Worm (Caenorhabditis elegans) whole organism, L4 larva: Measurements from ENCODE around the gene C04A2.15.
A peak's percentile ranks its signal among the peaks of the same experiment; 100 is the strongest.

Experiments used
- F10B5.3 ChIP-seq: sonication (generic microtip); optimal IDR thresholded peaks from 2 replicates; lab custom pipeline; 2016; ENCODE audit warnings: mild to moderate bottlenecking, missing genetic modification characterization, missing compliant biosample characterization
- T20F7.1 ChIP-seq: fragments of 200-800 bp; sonication (Bioruptor generic); optimal IDR thresholded peaks from 2 replicates; lab custom pipeline; 2018; ENCODE audit warnings: mild to moderate bottlenecking, missing genetic modification characterization, missing compliant biosample characterization
- Y105C5A.15 ChIP-seq: fragments of 200-800 bp; sonication (Bioruptor generic); IDR thresholded peaks from 2 replicates; pipeline ENCODE4 v1.3.6; 2022; ENCODE audit warnings: missing genetic modification characterization, missing compliant biosample characterization
- ZK546.5 ChIP-seq, 2 experiments: sonication (generic microtip); optimal IDR thresholded peaks; 2 replicates each; lab custom pipeline; 2017; ENCODE audit warnings: missing biosample characterization in 2 of 2, missing genetic modification characterization in 2 of 2
- ama-1 ChIP-seq: fragments of 150-350 bp; optimal IDR thresholded peaks from 2 replicates; lab custom pipeline; 2014; ENCODE audit warnings: inconsistent platforms, mixed read lengths
- arid-1 ChIP-seq: fragments of 200-800 bp; sonication (Bioruptor generic); conservative IDR thresholded peaks from 2 replicates; pipeline ENCODE4 v1.3.6; 2022; ENCODE audit warnings: missing genetic modification reagents, missing genetic modification characterization, missing compliant biosample characterization
- ceh-28 ChIP-seq: fragments of 150-350 bp; optimal IDR thresholded peaks from 2 replicates; lab custom pipeline; 2014; ENCODE audit warnings: missing biosample characterization, missing genetic modification reagents, missing genetic modification characterization
- ceh-44 ChIP-seq: fragments of 200-800 bp; sonication (Bioruptor generic); IDR thresholded peaks from 2 replicates; pipeline ENCODE4 v1.3.6; 2022; ENCODE audit warnings: missing genetic modification reagents, missing genetic modification characterization, missing compliant biosample characterization
- cey-2 ChIP-seq: sonication (generic microtip); optimal IDR thresholded peaks from 3 replicates; lab custom pipeline; 2017; ENCODE audit warnings: missing genetic modification characterization, mild to moderate bottlenecking, missing compliant biosample characterization, antibody characterized with exemption, borderline replicate concordance; ENCODE audit not compliant: insufficient read depth
- ctbp-1 ChIP-seq: fragments of 200-800 bp; sonication (Bioruptor generic); IDR thresholded peaks from 2 replicates; pipeline ENCODE4 v1.3.6; 2022; ENCODE audit warnings: missing genetic modification reagents, missing genetic modification characterization, missing compliant biosample characterization
- daf-16 ChIP-seq, 3 experiments: sonication (generic microtip); optimal IDR thresholded peaks; 2 replicates each; lab custom pipeline; 2016 to 2017; ENCODE audit warnings: missing genetic modification characterization in 3 of 3, missing genetic modification reagents in 3 of 3, mild to moderate bottlenecking in 2 of 3, missing compliant biosample characterization in 2 of 3, missing biosample characterization in 1 of 3, moderate library complexity in 1 of 3
- daf-19 ChIP-seq: fragments of 200-800 bp; sonication (Bioruptor generic); conservative IDR thresholded peaks from 2 replicates; pipeline ENCODE4 v1.3.6; 2022; ENCODE audit warnings: missing genetic modification characterization, missing compliant biosample characterization
- dmd-8 ChIP-seq: fragments of 200-800 bp; sonication (Bioruptor generic); IDR thresholded peaks from 2 replicates; pipeline ENCODE4 v1.3.6; 2022; ENCODE audit warnings: missing genetic modification characterization, missing compliant biosample characterization
- fkh-10 ChIP-seq: fragments of 150-350 bp; optimal IDR thresholded peaks from 2 replicates; lab custom pipeline; 2014; ENCODE audit warnings: missing biosample characterization, missing genetic modification reagents, missing genetic modification characterization
- gei-8 ChIP-seq: fragments of 200-800 bp; sonication (Bioruptor generic); optimal IDR thresholded peaks from 2 replicates; lab custom pipeline; 2018; ENCODE audit warnings: mild to moderate bottlenecking, missing genetic modification characterization, missing compliant biosample characterization
- hlh-11 ChIP-seq: fragments of 200-800 bp; sonication (Bioruptor generic); optimal IDR thresholded peaks from 2 replicates; lab custom pipeline; 2018; ENCODE audit warnings: mild to moderate bottlenecking, missing genetic modification characterization, missing compliant biosample characterization
- hlh-30 ChIP-seq: sonication (generic microtip); optimal IDR thresholded peaks from 2 replicates; lab custom pipeline; 2017; ENCODE audit warnings: antibody characterized with exemption, mild to moderate bottlenecking, missing genetic modification characterization, missing compliant biosample characterization; ENCODE audit not compliant: insufficient read depth
- jun-1 ChIP-seq: fragments of 150-350 bp; optimal IDR thresholded peaks from 2 replicates; lab custom pipeline; 2014; ENCODE audit warnings: missing biosample characterization, missing genetic modification reagents, missing genetic modification characterization
- lin-1 ChIP-seq: fragments of 200-800 bp; sonication (Bioruptor generic); IDR thresholded peaks from 2 replicates; pipeline ENCODE4 v1.3.6; 2022; ENCODE audit warnings: missing genetic modification reagents, missing genetic modification characterization, missing compliant biosample characterization
- lin-15B ChIP-seq: fragments of 150-350 bp; sonication (generic microtip); optimal IDR thresholded peaks from 3 replicates; lab custom pipeline; 2014; ENCODE audit warnings: missing biosample characterization, missing genetic modification characterization
- lin-38 ChIP-seq: fragments of 200-800 bp; sonication (Bioruptor generic); IDR thresholded peaks from 2 replicates; pipeline ENCODE4 v1.3.6; 2022; ENCODE audit warnings: missing genetic modification reagents, missing genetic modification characterization, missing compliant biosample characterization
- lin-39 ChIP-seq: fragments of 150-350 bp; optimal IDR thresholded peaks from 2 replicates; lab custom pipeline; 2014; ENCODE audit warnings: missing biosample characterization, missing genetic modification reagents, missing genetic modification characterization
- lsy-2 ChIP-seq, 2 experiments: fragments of 150-350 bp in 1 of 2; sonication (generic microtip) in 1 of 2; optimal IDR thresholded peaks; 2 replicates each; lab custom pipeline; 2014 to 2017; ENCODE audit warnings: missing biosample characterization in 2 of 2, missing genetic modification characterization in 2 of 2
- madf-5 ChIP-seq, 2 experiments: fragments of 200-800 bp; sonication (Bioruptor generic); IDR thresholded peaks; 2 replicates each; pipeline ENCODE4 v1.3.6; 2022; ENCODE audit warnings: missing compliant biosample characterization in 2 of 2, missing genetic modification characterization in 2 of 2
- mep-1 ChIP-seq: fragments of 150-350 bp; sonication (generic microtip); optimal IDR thresholded peaks from 3 replicates; lab custom pipeline; 2014; ENCODE audit warnings: missing biosample characterization, missing genetic modification characterization
- mes-2 ChIP-seq: sonication (generic microtip); optimal IDR thresholded peaks from 2 replicates; lab custom pipeline; 2016; ENCODE audit warnings: missing genotype, mild to moderate bottlenecking, missing genetic modification characterization, missing compliant biosample characterization; ENCODE audit not compliant: poor library complexity, severe bottlenecking
- nhr-11 ChIP-seq: fragments of 150-350 bp; optimal IDR thresholded peaks from 2 replicates; lab custom pipeline; 2014; ENCODE audit warnings: missing biosample characterization, missing genetic modification characterization
- nhr-111 ChIP-seq: fragments of 200-800 bp; sonication (Bioruptor generic); optimal IDR thresholded peaks from 2 replicates; lab custom pipeline; 2018; ENCODE audit warnings: mild to moderate bottlenecking, missing genetic modification characterization, missing compliant biosample characterization
- nhr-237 ChIP-seq: sonication (generic microtip); optimal IDR thresholded peaks from 2 replicates; lab custom pipeline; 2017; ENCODE audit warnings: missing biosample characterization, missing genetic modification characterization
- nhr-25 ChIP-seq: sonication (generic microtip); optimal IDR thresholded peaks from 2 replicates; lab custom pipeline; 2017; ENCODE audit warnings: missing genetic modification characterization, mild to moderate bottlenecking, missing compliant biosample characterization, antibody characterized with exemption, moderate library complexity, borderline replicate concordance; ENCODE audit not compliant: insufficient read depth
- nhr-28 ChIP-seq: fragments of 150-350 bp; optimal IDR thresholded peaks from 2 replicates; lab custom pipeline; 2014; ENCODE audit warnings: missing biosample characterization, missing genetic modification characterization
- nhr-41 ChIP-seq: fragments of 200-800 bp; sonication (Bioruptor generic); IDR thresholded peaks from 2 replicates; pipeline ENCODE4 v1.3.6; 2022; ENCODE audit warnings: missing genetic modification reagents, missing genetic modification characterization, missing compliant biosample characterization
- php-3 ChIP-seq: fragments of 200-800 bp; sonication (Bioruptor generic); IDR thresholded peaks from 2 replicates; pipeline ENCODE4 v1.3.6; 2022; ENCODE audit warnings: missing genetic modification reagents, missing genetic modification characterization, missing compliant biosample characterization
- rbr-2 ChIP-seq: sonication (generic microtip); optimal IDR thresholded peaks from 2 replicates; lab custom pipeline; 2016; ENCODE audit warnings: missing genotype, missing genetic modification characterization, missing compliant biosample characterization
- set-16 ChIP-seq: fragments of 200-800 bp; sonication (Bioruptor generic); IDR thresholded peaks from 2 replicates; pipeline ENCODE4 v1.3.6; 2022; ENCODE audit warnings: missing genetic modification reagents, missing genetic modification characterization, missing compliant biosample characterization
- snpc-4 ChIP-seq: fragments of 150-350 bp; optimal IDR thresholded peaks from 2 replicates; lab custom pipeline; 2014; ENCODE audit warnings: missing biosample characterization, missing genetic modification characterization
- spr-1 ChIP-seq: sonication (generic microtip); optimal IDR thresholded peaks from 2 replicates; lab custom pipeline; 2016; ENCODE audit warnings: mild to moderate bottlenecking, missing genetic modification characterization, missing compliant biosample characterization
- spr-3 ChIP-seq: fragments of 200-800 bp; sonication (Bioruptor generic); optimal IDR thresholded peaks from 2 replicates; lab custom pipeline; 2018; ENCODE audit warnings: mild to moderate bottlenecking, missing genetic modification characterization, missing compliant biosample characterization
- tra-1 ChIP-seq: fragments of 200-800 bp; sonication (Bioruptor generic); IDR thresholded peaks from 2 replicates; pipeline ENCODE4 v1.3.6; 2022; ENCODE audit warnings: missing genetic modification reagents, missing genetic modification characterization, missing compliant biosample characterization
- unc-62 ChIP-seq, 3 experiments: fragments of 150-350 bp in 1 of 3; sonication (generic microtip); optimal IDR thresholded peaks in 2 of 3; peaks in 1 of 3; 1 replicate in 1 of 3; 2 replicates in 2 of 3; lab custom pipeline; 2014 to 2017; ENCODE audit warnings: missing biosample characterization in 3 of 3, missing genetic modification characterization in 3 of 3, missing genetic modification reagents in 3 of 3, missing genotype in 1 of 3
- zag-1 ChIP-seq: fragments of 150-350 bp; optimal IDR thresholded peaks from 2 replicates; lab custom pipeline; 2014; ENCODE audit warnings: missing biosample characterization, missing genetic modification characterization
- zfp-3 ChIP-seq: fragments of 200-800 bp; sonication (Bioruptor generic); conservative IDR thresholded peaks from 2 replicates; pipeline ENCODE4 v1.3.6; 2022; ENCODE audit warnings: missing genetic modification reagents, missing genetic modification characterization, missing compliant biosample characterization
- zip-11 ChIP-seq: fragments of 200-800 bp; sonication (Bioruptor generic); IDR thresholded peaks from 2 replicates; pipeline ENCODE4 v1.3.6; 2022; ENCODE audit warnings: missing genetic modification characterization, missing compliant biosample characterization

C04A2.15 gene

DNA sequence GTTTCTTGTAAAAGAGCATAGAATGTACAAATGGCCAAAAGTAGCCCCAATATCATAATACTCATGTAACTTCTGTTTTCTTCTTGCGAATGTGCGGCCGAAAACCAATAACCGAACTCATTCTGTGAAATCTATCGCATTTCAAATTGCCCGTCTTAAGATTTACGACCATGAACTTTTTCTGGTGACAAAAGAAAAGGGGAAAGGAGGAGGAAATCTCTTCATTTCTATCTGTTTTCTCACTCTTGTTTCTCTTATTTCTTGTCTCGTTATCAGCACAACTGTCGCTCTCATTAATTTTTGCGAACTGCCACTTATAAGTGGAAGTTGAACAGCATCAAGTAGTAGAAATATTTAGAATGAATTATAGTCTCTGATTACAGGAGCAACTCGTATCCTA is 10.9 kb upstream of the C04A2.15 start (continued):
- TF ChIP-seq unc-62 (GFP tag; optimal IDR thresholded peaks at IDR 0.05 in 1 of 2; lab: Kevin White, UChicago) (peak in 1 of 2 experiments; percentile 92), unc-62 (tag; optimal IDR thresholded peaks at IDR 0.05; lab: Kevin White, UChicago) (no peak), rbr-2 (tag; lab: Kevin White, UChicago) (no peak), Y105C5A.15 (GFP tag; lab: Robert Waterston, UW) (no peak), ZK546.5 (tag; optimal IDR thresholded peaks at IDR 0.05; lab: Kevin White, UChicago) (no peak), nhr-41 (GFP tag; lab: Robert Waterston, UW) (no peak), fkh-10 (GFP tag; lab: Kevin White, UChicago) (no peak), lin-1 (GFP tag; lab: Robert Waterston, UW) (no peak), zfp-3 (GFP tag; lab: Robert Waterston, UW) (no peak), spr-3 (no peak), hlh-11 (tag; lab: Kevin White, UChicago) (peak; percentile 48), zip-11 (GFP tag; lab: Robert Waterston, UW) (no peak), T20F7.1 (GFP tag; lab: Kevin White, UChicago) (no peak), set-16 (GFP tag; lab: Robert Waterston, UW) (no peak), gei-8 (GFP tag; lab: Kevin White, UChicago) (no peak), snpc-4 (tag; lab: Kevin White, UChicago) (no peak), lin-15B (tag; lab: Kevin White, UChicago) (no peak), lin-39 (tag; lab: Kevin White, UChicago) (no peak), arid-1 (GFP tag; lab: Robert Waterston, UW) (no peak), hlh-30 (tag; lab: Kevin White, UChicago) (no peak), daf-16 (GFP tag; optimal IDR thresholded peaks at IDR 0.05; lab: Kevin White, UChicago) (no peak), daf-16 (tag; optimal IDR thresholded peaks at IDR 0.05; lab: Kevin White, UChicago) (peak; percentile 20), spr-1 (no peak), nhr-237 (tag; lab: Kevin White, UChicago) (no peak), lsy-2 (tag; optimal IDR thresholded peaks at IDR 0.05; lab: Kevin White, UChicago) (no peak), zag-1 (tag; lab: Kevin White, UChicago) (no peak), ceh-44 (GFP tag; lab: Robert Waterston, UW) (no peak), madf-5 (GFP tag; IDR thresholded peaks at IDR 0.05; lab: Robert Waterston, UW) (no peak), daf-19 (no peak), ctbp-1 (GFP tag; lab: Robert Waterston, UW) (no peak), nhr-25 (no peak), tra-1 (no peak), nhr-111 (GFP tag; lab: Kevin White, UChicago) (no peak), nhr-11 (tag; lab: Kevin White, UChicago) (no peak), dmd-8 (GFP tag; lab: Robert Waterston, UW) (no peak), F10B5.3 (tag; lab: Kevin White, UChicago) (no peak), cey-2 (tag; lab: Kevin White, UChicago) (no peak), nhr-28 (tag; lab: Kevin White, UChicago) (peak; percentile 68)

DNA sequence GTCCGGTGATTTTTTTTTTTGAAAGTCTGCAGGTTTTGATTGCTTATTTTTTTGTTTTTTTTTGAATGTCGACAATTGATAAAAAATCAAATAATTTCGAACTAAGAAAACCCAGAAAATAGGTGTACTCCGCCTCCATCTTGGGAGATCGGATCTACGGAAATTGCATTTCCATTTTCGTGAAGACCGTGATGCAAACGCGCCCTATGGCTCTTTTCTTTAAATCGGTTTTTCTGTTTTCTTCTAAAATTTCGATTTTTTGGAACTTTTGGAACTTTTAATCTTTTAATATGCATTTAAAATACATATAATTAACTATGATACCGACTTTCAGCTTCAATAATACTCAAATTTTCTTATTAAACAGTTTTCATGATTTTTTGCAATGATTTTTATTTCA is 10.0 kb upstream of the C04A2.15 start:
- no peak for TF ChIP-seq Y105C5A.15 (GFP tag; lab: Robert Waterston, UW)
- TF ChIP-seq spr-1 = no peak
- TF ChIP-seq php-3 (GFP tag; lab: Robert Waterston, UW) = no peak
- peak; percentile 43 for TF ChIP-seq mes-2 (tag; lab: Kevin White, UChicago)
- TF ChIP-seq mep-1 = no peak
- TF ChIP-seq lin-38 (GFP tag; lab: Robert Waterston, UW) = peak; percentile 80
- TF ChIP-seq ceh-28 (tag; lab: Kevin White, UChicago) = no peak
- TF ChIP-seq jun-1 (tag; lab: Kevin White, UChicago) = no peak
- no peak for TF ChIP-seq ama-1 (lab: Kevin White, UChicago)
